Fruit fly (Drosophila melanogaster) whole organism, embryonic: ENCODE measurements around the gene CG34148.
A peak's percentile ranks its signal among the peaks of the same experiment; 100 is the strongest.

Experiments used
- Awh ChIP-seq: fragments of 200-800 bp; sonication (Bioruptor generic); IDR thresholded peaks from 2 replicates; pipeline ENCODE4, ENCODE4 v1.3.6; 2022; ENCODE audit warnings: missing biosample characterization, missing genetic modification characterization
- CG1024 ChIP-seq: fragments of 200-800 bp; sonication (Bioruptor generic); IDR thresholded peaks from 2 replicates; pipeline ENCODE4 v1.3.6; 2022; ENCODE audit warnings: missing biosample characterization, missing genetic modification characterization
- CG10267 ChIP-seq: fragments of 200-800 bp; sonication (Bioruptor generic); optimal IDR thresholded peaks from 2 replicates; lab custom pipeline; 2018; ENCODE audit warnings: missing biosample characterization, mild to moderate bottlenecking, missing genetic modification characterization, moderate library complexity
- CG10274 ChIP-seq: fragments of 200-800 bp; sonication (Bioruptor generic); optimal IDR thresholded peaks from 3 replicates; lab custom pipeline; 2017; ENCODE audit warnings: missing biosample characterization, mild to moderate bottlenecking, missing genetic modification characterization
- CG10431 ChIP-seq: fragments of 200-800 bp; sonication (Bioruptor generic); optimal IDR thresholded peaks from 3 replicates; lab custom pipeline; 2018; ENCODE audit warnings: missing biosample characterization, mild to moderate bottlenecking, missing genetic modification characterization
- CG11504 ChIP-seq: fragments of 200-800 bp; sonication (Bioruptor generic); optimal IDR thresholded peaks from 3 replicates; lab custom pipeline; 2019; ENCODE audit warnings: missing biosample characterization, mild to moderate bottlenecking, missing genetic modification characterization, moderate library complexity
- CG11723 ChIP-seq: fragments of 200-800 bp; sonication (Bioruptor generic); optimal IDR thresholded peaks from 2 replicates; lab custom pipeline; 2017; ENCODE audit warnings: missing biosample characterization, mild to moderate bottlenecking, missing genetic modification characterization
- CG12744 ChIP-seq: fragments of 200-800 bp; sonication (Bioruptor generic); optimal IDR thresholded peaks from 2 replicates; lab custom pipeline; 2016; ENCODE audit warnings: missing biosample characterization, missing genetic modification characterization
- CG15073 ChIP-seq: fragments of 200-800 bp; sonication (Bioruptor generic); optimal IDR thresholded peaks from 2 replicates; lab custom pipeline; 2016; ENCODE audit warnings: missing biosample characterization, missing genetic modification characterization
- CG16779 ChIP-seq: fragments of 200-800 bp; sonication (Bioruptor generic); IDR thresholded peaks from 2 replicates; pipeline ENCODE4 v1.3.6; 2022; ENCODE audit warnings: missing biosample characterization, missing genetic modification characterization
- CG43689 ChIP-seq: fragments of 200-800 bp; sonication (Bioruptor generic); IDR thresholded peaks from 2 replicates; pipeline ENCODE4 v1.3.6; 2022; ENCODE audit warnings: missing biosample characterization, missing genetic modification characterization
- CG6175 ChIP-seq: fragments of 200-800 bp; sonication (Bioruptor generic); IDR thresholded peaks from 3 replicates; pipeline ENCODE4 v1.3.6; 2022; ENCODE audit warnings: missing biosample characterization, missing genetic modification characterization
- CG6683 ChIP-seq: fragments of 200-800 bp; sonication (Bioruptor generic); optimal IDR thresholded peaks from 2 replicates; lab custom pipeline; 2017; ENCODE audit warnings: missing biosample characterization, mild to moderate bottlenecking, missing genetic modification characterization, missing genetic modification reagents
- CG6689 ChIP-seq: fragments of 200-800 bp; sonication (Bioruptor generic); IDR thresholded peaks from 2 replicates; pipeline ENCODE4 v1.3.6; 2022; ENCODE audit warnings: missing biosample characterization, missing genetic modification characterization
- Drgx ChIP-seq: fragments of 200-800 bp; sonication (Bioruptor generic); IDR thresholded peaks from 2 replicates; pipeline ENCODE4 v1.3.6; 2022; ENCODE audit warnings: missing biosample characterization, missing genetic modification characterization
- Hr51 ChIP-seq, 2 experiments: fragments of 200-800 bp; sonication (Bioruptor generic); optimal IDR thresholded peaks; 2 replicates in 1 of 2; 3 replicates in 1 of 2; lab custom pipeline; 2016 to 2018; ENCODE audit warnings: missing biosample characterization in 2 of 2, missing genetic modification characterization in 2 of 2, mild to moderate bottlenecking in 1 of 2, moderate library complexity in 1 of 2
- Hsf ChIP-seq: fragments of 200-800 bp; sonication (Bioruptor generic); optimal IDR thresholded peaks from 3 replicates; lab custom pipeline; 2016; ENCODE audit warnings: missing biosample characterization, missing genetic modification characterization
- Lhr ChIP-seq: fragments of 200-800 bp; sonication (Bioruptor generic); optimal IDR thresholded peaks from 3 replicates; lab custom pipeline; 2017; ENCODE audit warnings: mild to moderate bottlenecking, missing biosample characterization, missing genetic modification reagents, missing genetic modification characterization
- NC2α ChIP-seq: fragments of 200-800 bp; sonication (Bioruptor generic); optimal IDR thresholded peaks from 2 replicates; lab custom pipeline; 2016; ENCODE audit warnings: missing biosample characterization, missing genetic modification characterization
- NFAT ChIP-seq: fragments of 200-800 bp; sonication (Bioruptor generic); IDR thresholded peaks from 2 replicates; pipeline ENCODE4 v1.3.6; 2022; ENCODE audit warnings: missing biosample characterization, missing genetic modification characterization
- NfI ChIP-seq: fragments of 200-800 bp; sonication (Bioruptor generic); optimal IDR thresholded peaks from 3 replicates; lab custom pipeline; 2018; ENCODE audit warnings: missing biosample characterization, mild to moderate bottlenecking, missing genetic modification characterization, moderate library complexity
- Rfx ChIP-seq: fragments of 200-800 bp; sonication (Bioruptor generic); IDR thresholded peaks from 2 replicates; pipeline ENCODE4 v1.3.6; 2022; ENCODE audit warnings: missing biosample characterization, missing genetic modification characterization
- Six4 ChIP-seq: fragments of 200-800 bp; sonication (Bioruptor generic); optimal IDR thresholded peaks from 2 replicates; lab custom pipeline; 2016; ENCODE audit warnings: missing biosample characterization, missing genetic modification characterization
- Sox102F ChIP-seq: fragments of 200-800 bp; sonication (Bioruptor generic); optimal IDR thresholded peaks from 2 replicates; lab custom pipeline; 2018; ENCODE audit warnings: missing biosample characterization, mild to moderate bottlenecking, missing genetic modification characterization, moderate library complexity
- Trl ChIP-seq, 3 experiments: fragments of >200 bp in 2 of 3; fragments of 200-800 bp in 1 of 3; sonication (Bioruptor generic) in 1 of 3; optimal IDR thresholded peaks; 2 replicates in 1 of 3; 3 replicates in 2 of 3; lab custom pipeline; 2016 to 2017; ENCODE audit warnings: missing biosample characterization in 1 of 3, missing genetic modification characterization in 1 of 3
- Xrp1 ChIP-seq: fragments of 200-800 bp; sonication (Bioruptor generic); IDR thresholded peaks from 2 replicates; pipeline ENCODE4 v1.3.6; 2022; ENCODE audit warnings: missing biosample characterization, missing genetic modification characterization
- abd-A ChIP-seq: fragments of 200-800 bp; sonication (Bioruptor generic); optimal IDR thresholded peaks from 3 replicates; lab custom pipeline; 2019; ENCODE audit warnings: missing biosample characterization, mild to moderate bottlenecking, missing genetic modification characterization, moderate library complexity
- aop ChIP-seq: fragments of 200-800 bp; sonication (Bioruptor generic); IDR thresholded peaks from 2 replicates; pipeline ENCODE4 v1.3.6; 2022; ENCODE audit warnings: missing biosample characterization, missing genetic modification characterization
- ase ChIP-seq: fragments of 200-800 bp; sonication (Bioruptor generic); IDR thresholded peaks from 3 replicates; pipeline ENCODE4 v1.3.6; 2022; ENCODE audit warnings: missing biosample characterization, missing genetic modification characterization
- az2 ChIP-seq: fragments of 200-800 bp; sonication (Bioruptor generic); optimal IDR thresholded peaks from 3 replicates; lab custom pipeline; 2016; ENCODE audit warnings: missing biosample characterization, missing genetic modification characterization
- cad ChIP-seq: fragments of >200 bp; optimal IDR thresholded peaks from 2 replicates; lab custom pipeline; 2017; ENCODE audit warnings: missing biosample characterization, missing genetic modification characterization
- cato ChIP-seq: fragments of 200-800 bp; sonication (Bioruptor generic); optimal IDR thresholded peaks from 2 replicates; lab custom pipeline; 2016; ENCODE audit warnings: missing biosample characterization, missing genetic modification characterization, borderline replicate concordance
- chif ChIP-seq, 2 experiments: fragments of 200-800 bp; sonication (Bioruptor generic); optimal IDR thresholded peaks; 3 replicates each; lab custom pipeline; 2016; ENCODE audit warnings: missing biosample characterization in 2 of 2, missing genetic modification characterization in 2 of 2
- chinmo ChIP-seq: fragments of 200-800 bp; sonication (Bioruptor generic); IDR thresholded peaks from 4 replicates; pipeline ENCODE4 v1.3.6; 2022; ENCODE audit warnings: missing biosample characterization, missing genetic modification characterization; ENCODE audit not compliant: partially characterized antibody
- croc ChIP-seq: fragments of 200-800 bp; sonication (Bioruptor generic); conservative IDR thresholded peaks from 3 replicates; pipeline ENCODE4 v1.3.6; 2022; ENCODE audit warnings: missing biosample characterization, missing genetic modification characterization
- dmrt11E ChIP-seq: fragments of 200-800 bp; sonication (Bioruptor generic); optimal IDR thresholded peaks from 3 replicates; lab custom pipeline; 2018; ENCODE audit warnings: missing biosample characterization, mild to moderate bottlenecking, missing genetic modification characterization, moderate library complexity
- dpn ChIP-seq, 2 experiments: fragments of 200-800 bp; sonication (Bioruptor generic); optimal IDR thresholded peaks; 3 replicates each; lab custom pipeline; 2016; ENCODE audit warnings: missing biosample characterization in 2 of 2, missing genetic modification characterization in 2 of 2
- gfzf ChIP-seq: fragments of 200-800 bp; sonication (Bioruptor generic); optimal IDR thresholded peaks from 2 replicates; lab custom pipeline; 2016; ENCODE audit warnings: missing biosample characterization, mild to moderate bottlenecking, missing genetic modification characterization, moderate library complexity
- kah ChIP-seq: fragments of 200-800 bp; sonication (Bioruptor generic); optimal IDR thresholded peaks from 2 replicates; lab custom pipeline; 2018; ENCODE audit warnings: missing biosample characterization, mild to moderate bottlenecking, missing genetic modification characterization
- klu ChIP-seq: fragments of 200-800 bp; sonication (Bioruptor generic); IDR thresholded peaks from 2 replicates; pipeline ENCODE4 v1.3.6; 2022; ENCODE audit warnings: missing biosample characterization, missing genetic modification characterization
- pb ChIP-seq: fragments of 200-800 bp; sonication (Bioruptor generic); optimal IDR thresholded peaks from 3 replicates; lab custom pipeline; 2016; ENCODE audit warnings: missing biosample characterization, missing genetic modification characterization
- peb ChIP-seq: fragments of 200-800 bp; sonication (Bioruptor generic); IDR thresholded peaks from 2 replicates; pipeline ENCODE4 v1.3.6; 2022; ENCODE audit warnings: missing biosample characterization, missing genetic modification characterization
- sc ChIP-seq, 3 experiments: fragments of >200 bp in 2 of 3; fragments of 200-800 bp in 1 of 3; sonication (Bioruptor generic) in 1 of 3; optimal IDR thresholded peaks; 2 replicates in 2 of 3; 3 replicates in 1 of 3; lab custom pipeline; 2017; ENCODE audit warnings: mild to moderate bottlenecking in 1 of 3, missing biosample characterization in 1 of 3, missing genetic modification characterization in 1 of 3, missing genetic modification reagents in 1 of 3
- sens ChIP-seq: fragments of 200-800 bp; sonication (Bioruptor generic); peaks from one replicate; lab custom pipeline; 2016; ENCODE audit warnings: missing biosample characterization, missing genetic modification characterization
- shn ChIP-seq: fragments of 200-800 bp; sonication (Bioruptor generic); optimal IDR thresholded peaks from 3 replicates; lab custom pipeline; 2016; ENCODE audit warnings: missing biosample characterization, missing genetic modification characterization
- sr ChIP-seq: fragments of 200-800 bp; sonication (Bioruptor generic); IDR thresholded peaks from 3 replicates; pipeline ENCODE4 v1.3.6; 2022; ENCODE audit warnings: missing biosample characterization, missing genetic modification characterization
- tio ChIP-seq: fragments of 200-800 bp; sonication (Bioruptor generic); optimal IDR thresholded peaks from 2 replicates; lab custom pipeline; 2017; ENCODE audit warnings: missing biosample characterization, missing genetic modification characterization, inconsistent platforms
- vfl ChIP-seq: fragments of 200-800 bp; sonication (Bioruptor generic); optimal IDR thresholded peaks from 2 replicates; lab custom pipeline; 2016; ENCODE audit warnings: missing biosample characterization, missing genetic modification characterization
- yki ChIP-seq: fragments of >200 bp; optimal IDR thresholded peaks from 3 replicates; lab custom pipeline; 2018

CG34148 gene

dm6 chr3R:21888696-21889602, 10.5 kb upstream of the CG34148 start, which contains the start of gene CG43844 (continued):
- TF ChIP-seq cad (GFP tag; lab: Kevin White, UChicago) (no peak), gfzf (no peak), sr (GFP tag; lab: Robert Waterston, UW) (no peak), CG43689 (no peak), croc (no peak), CG6683 (GFP tag; lab: Kevin White, UChicago) (no peak), sens (GFP tag; lab: Kevin White, UChicago) (peak; percentile 52), Six4 (GFP tag; lab: Kevin White, UChicago) (no peak), Awh (GFP tag; lab: Robert Waterston, UW) (no peak), pb (GFP tag; lab: Kevin White, UChicago) (no peak), chif (GFP tag; optimal IDR thresholded peaks at IDR 0.05; lab: Kevin White, UChicago) (no peak), chinmo (GFP tag; lab: Robert Waterston, UW) (no peak; the same call in 3 of the 4 replicates), CG6689 (no peak), NFAT (GFP tag; lab: Robert Waterston, UW) (no peak), sc (optimal IDR thresholded peaks at IDR 0.05; lab: Kevin White, UChicago) (no peak), sc (GFP tag; optimal IDR thresholded peaks at IDR 0.05; lab: Kevin White, UChicago) (no peak), aop (GFP tag; lab: Robert Waterston, UW) (no peak), kah (GFP tag; lab: Kevin White, UChicago) (no peak), Sox102F (GFP tag; lab: Kevin White, UChicago) (no peak), CG1024 (no peak), tio (GFP tag; lab: Kevin White, UChicago) (no peak), klu (GFP tag; lab: Robert Waterston, UW) (no peak), Hr51 (GFP tag; optimal IDR thresholded peaks at IDR 0.05; lab: Kevin White, UChicago) (no peak), Drgx (GFP tag; lab: Robert Waterston, UW) (peak; percentile 14; the same call in 1 of the 2 replicates), CG10267 (tag; lab: Kevin White, UChicago) (peak; percentile 19), az2 (no peak), vfl (GFP tag; lab: Kevin White, UChicago) (no peak), peb (GFP tag; lab: Robert Waterston, UW) (no peak), ase (GFP tag; lab: Robert Waterston, UW) (no peak), Hsf (no peak), CG16779 (GFP tag; lab: Robert Waterston, UW) (no peak), NfI (GFP tag; lab: Kevin White, UChicago) (no peak), CG10431 (GFP tag; lab: Kevin White, UChicago) (no peak), Lhr (GFP tag; lab: Kevin White, UChicago) (no peak), abd-A (tag; lab: Kevin White, UChicago) (no peak), dpn (GFP tag; optimal IDR thresholded peaks at IDR 0.05; lab: Kevin White, UChicago) (no peak), CG11504 (tag; lab: Kevin White, UChicago) (peak; percentile 20), NC2α (GFP tag; lab: Kevin White, UChicago) (no peak), Rfx (GFP tag; lab: Robert Waterston, UW) (peak; percentile 24; the same call in 1 of the 2 replicates), CG6175 (no peak), Trl (optimal IDR thresholded peaks at IDR 0.05; lab: Kevin White, UChicago) (no peak), Trl (GFP tag; optimal IDR thresholded peaks at IDR 0.05; lab: Kevin White, UChicago) (no peak), yki (lab: Kevin White, UChicago) (no peak), cato (no peak), CG10274 (peak; percentile 90), CG11723 (GFP tag; lab: Kevin White, UChicago) (no peak), CG15073 (no peak), Xrp1 (GFP tag; lab: Robert Waterston, UW) (no peak), CG12744 (no peak), dmrt11E (tag; lab: Kevin White, UChicago) (no peak), shn (GFP tag; lab: Kevin White, UChicago) (no peak)
